Worm (Caenorhabditis elegans) whole organism, early embryonic: ENCODE results near the gene phf-34.

Experiments used
- B0310.2 ChIP-seq: sonication (generic microtip); optimal IDR thresholded peaks from 2 replicates; lab custom pipeline; 2016; ENCODE audit warnings: mild to moderate bottlenecking, missing genetic modification characterization, missing compliant biosample characterization
- F13C5.2 ChIP-seq: sonication (generic microtip); optimal IDR thresholded peaks from 2 replicates; lab custom pipeline; 2017; ENCODE audit warnings: mild to moderate bottlenecking, missing genetic modification characterization, inconsistent platforms, missing compliant biosample characterization
- aly-1 ChIP-seq: sonication (generic microtip); optimal IDR thresholded peaks from 2 replicates; lab custom pipeline; 2016; ENCODE audit warnings: missing genetic modification characterization, missing compliant biosample characterization
- ama-1 ChIP-seq: fragments of 150-350 bp; optimal IDR thresholded peaks from 2 replicates; lab custom pipeline; 2014
- ceh-13 ChIP-seq: fragments of 200-800 bp; sonication (Bioruptor generic); optimal IDR thresholded peaks from 2 replicates; lab custom pipeline; 2018; ENCODE audit warnings: mild to moderate bottlenecking, missing genetic modification characterization, missing compliant biosample characterization
- ceh-36 ChIP-seq: sonication (generic microtip); optimal IDR thresholded peaks from 2 replicates; lab custom pipeline; 2016; ENCODE audit warnings: missing genetic modification characterization, inconsistent platforms, missing compliant biosample characterization
- ets-7 ChIP-seq: sonication (generic microtip); optimal IDR thresholded peaks from 2 replicates; lab custom pipeline; 2016; ENCODE audit warnings: missing genotype, missing genetic modification characterization, missing compliant biosample characterization
- flt-1 ChIP-seq: fragments of 200-800 bp; sonication (Bioruptor generic); IDR thresholded peaks from 2 replicates; pipeline ENCODE4 v1.3.6; 2022; ENCODE audit warnings: missing genetic modification characterization, missing compliant biosample characterization
- hmbx-1 ChIP-seq: sonication (generic microtip); optimal IDR thresholded peaks from 2 replicates; lab custom pipeline; 2016; ENCODE audit warnings: mild to moderate bottlenecking, missing genetic modification characterization, missing compliant biosample characterization
- hmg-4 ChIP-seq: fragments of 200-800 bp; sonication (Bioruptor generic); optimal IDR thresholded peaks from 2 replicates; lab custom pipeline; 2018; ENCODE audit warnings: mild to moderate bottlenecking, missing genetic modification characterization, missing compliant biosample characterization
- hnd-1 ChIP-seq: sonication (generic microtip); optimal IDR thresholded peaks from 2 replicates; lab custom pipeline; 2016; ENCODE audit warnings: missing genetic modification characterization, missing compliant biosample characterization
- pes-1 ChIP-seq: fragments of 200-800 bp; sonication (Bioruptor generic); IDR thresholded peaks from 2 replicates; pipeline ENCODE4 v1.3.6; 2022; ENCODE audit warnings: missing genetic modification reagents, missing genetic modification characterization, missing compliant biosample characterization
- scrt-1 ChIP-seq: fragments of 200-800 bp; sonication (Bioruptor generic); IDR thresholded peaks from 2 replicates; pipeline ENCODE4 v1.3.6; 2022; ENCODE audit warnings: missing genetic modification characterization, missing compliant biosample characterization
- sea-1 ChIP-seq: fragments of 200-800 bp; sonication (Bioruptor generic); conservative IDR thresholded peaks from 2 replicates; pipeline ENCODE4 v1.3.6; 2022; ENCODE audit warnings: missing genetic modification characterization, missing compliant biosample characterization
- tbx-11 ChIP-seq: fragments of 200-800 bp; sonication (Bioruptor generic); IDR thresholded peaks from 2 replicates; pipeline ENCODE4 v1.3.6; 2022; ENCODE audit warnings: missing genetic modification characterization, missing compliant biosample characterization
- tbx-37 ChIP-seq: fragments of 200-800 bp; sonication (Bioruptor generic); conservative IDR thresholded peaks from 2 replicates; pipeline ENCODE4 v1.3.6; 2022; ENCODE audit warnings: missing genetic modification reagents, missing genetic modification characterization, missing compliant biosample characterization
- tra-4 ChIP-seq: sonication (generic microtip); optimal IDR thresholded peaks from 2 replicates; lab custom pipeline; 2017; ENCODE audit warnings: missing genetic modification characterization, missing compliant biosample characterization

phf-34 gene

DNA sequence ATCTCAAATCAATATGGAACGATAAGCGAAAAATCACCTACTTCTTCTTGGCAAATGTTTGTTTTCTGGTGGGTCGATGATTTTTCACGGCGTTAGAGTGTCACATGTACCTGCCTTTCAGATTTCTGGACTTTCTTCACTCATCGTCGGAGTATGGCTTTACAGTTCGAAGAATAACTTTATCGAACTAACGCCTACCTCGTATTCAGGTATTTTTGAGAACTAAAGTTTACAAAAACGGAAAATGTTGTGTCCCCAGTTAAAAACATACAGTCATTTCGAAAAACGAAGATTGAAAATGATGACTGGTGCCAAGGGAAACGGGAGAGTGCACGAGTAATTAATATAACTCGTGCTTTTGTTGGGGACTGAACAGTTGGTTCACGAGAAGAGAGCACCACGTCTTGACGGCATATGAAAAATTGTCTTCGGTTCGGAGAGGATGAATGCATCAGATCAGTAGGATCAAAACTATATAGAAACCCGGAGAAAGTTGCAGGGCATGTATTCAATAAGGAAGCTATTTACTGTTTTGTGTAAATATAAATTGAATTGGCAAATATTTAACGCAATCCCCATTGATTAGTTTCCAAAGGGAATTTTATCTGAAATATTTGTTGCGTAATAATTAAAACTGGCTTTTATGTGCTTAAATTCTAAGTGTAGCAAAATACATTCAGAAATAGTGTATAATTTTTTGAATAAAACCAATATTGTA, 34.2 kb upstream of the phf-34 start:
- TF ChIP-seq B0310.2 (tag; lab: Kevin White, UChicago): no peak
- TF ChIP-seq ceh-36: no peak
- no peak for TF ChIP-seq ets-7 (tag; lab: Kevin White, UChicago)
- TF ChIP-seq tbx-11 (GFP tag; lab: Robert Waterston, UW): no peak
- TF ChIP-seq flt-1 (GFP tag; lab: Robert Waterston, UW): no peak
- no peak for TF ChIP-seq scrt-1 (GFP tag; lab: Robert Waterston, UW)
- TF ChIP-seq hmg-4 (GFP tag; lab: Kevin White, UChicago): no peak
- TF ChIP-seq aly-1 (tag; lab: Kevin White, UChicago): no peak
- no peak for TF ChIP-seq ama-1 (lab: Kevin White, UChicago)
- no peak for TF ChIP-seq tbx-37
- no peak for TF ChIP-seq pes-1 (GFP tag; lab: Robert Waterston, UW)
- no peak for TF ChIP-seq ceh-13 (GFP tag; lab: Kevin White, UChicago)
- no peak for TF ChIP-seq tra-4 (tag; lab: Kevin White, UChicago)
- TF ChIP-seq sea-1 (GFP tag; lab: Robert Waterston, UW): no peak
- no peak for TF ChIP-seq hmbx-1 (tag; lab: Kevin White, UChicago)
- TF ChIP-seq hnd-1: no peak
- no peak for TF ChIP-seq F13C5.2 (tag; lab: Kevin White, UChicago)

DNA sequence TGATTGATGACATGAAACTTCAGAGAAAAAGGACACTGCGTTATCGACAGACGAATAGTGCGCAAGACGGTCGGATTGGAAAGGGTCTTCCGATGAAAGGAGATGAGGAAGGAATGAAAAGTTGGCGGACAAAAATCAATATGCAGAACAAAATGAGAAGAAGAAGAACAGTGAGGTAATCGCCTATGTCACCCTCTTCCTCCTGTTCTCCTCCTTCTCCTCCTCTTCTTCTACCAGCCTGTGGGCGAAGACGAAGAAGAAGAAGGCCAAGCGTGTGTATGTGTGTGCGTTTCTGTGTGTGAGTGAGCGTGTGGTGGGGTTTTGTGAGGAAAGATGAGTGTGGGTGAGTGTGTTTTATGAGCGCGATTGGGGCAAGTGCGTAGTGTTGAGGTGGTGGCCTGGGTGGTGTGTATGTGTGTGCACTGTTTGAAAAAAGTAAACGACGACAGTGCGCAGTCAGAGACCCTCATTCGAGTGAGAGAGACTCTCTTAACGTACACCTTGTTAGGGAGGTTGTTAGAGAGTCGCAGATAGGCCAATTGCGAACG, 33.0 kb upstream of the phf-34 start, which contains the start of gene tsp-21:
tsp-21 (plus strand) TSS at position 146 of the 548 bp plus-strand sequence.
- TF ChIP-seq ceh-36 (peak; percentile 45), B0310.2 (tag; lab: Kevin White, UChicago) (peak; percentile 59), pes-1 (GFP tag; lab: Robert Waterston, UW) (no peak), aly-1 (tag; lab: Kevin White, UChicago) (peak; percentile 66), hmbx-1 (tag; lab: Kevin White, UChicago) (no peak), flt-1 (GFP tag; lab: Robert Waterston, UW) (peak; percentile 5; the same call in 1 of the 2 replicates), sea-1 (GFP tag; lab: Robert Waterston, UW) (peak; percentile 19; the same call in 1 of the 2 replicates), F13C5.2 (tag; lab: Kevin White, UChicago) (peak; percentile 86), tbx-11 (GFP tag; lab: Robert Waterston, UW) (no peak), ama-1 (lab: Kevin White, UChicago) (no peak), ceh-13 (GFP tag; lab: Kevin White, UChicago) (peak; percentile 5), tra-4 (tag; lab: Kevin White, UChicago) (no peak), scrt-1 (GFP tag; lab: Robert Waterston, UW) (peak; percentile 68; the same call in 1 of the 2 replicates), tbx-37 (peak; percentile 33; the same call in 1 of the 2 replicates), ets-7 (tag; lab: Kevin White, UChicago) (peak; percentile 52), hnd-1 (no peak), hmg-4 (GFP tag; lab: Kevin White, UChicago) (peak; percentile 97)

DNA sequence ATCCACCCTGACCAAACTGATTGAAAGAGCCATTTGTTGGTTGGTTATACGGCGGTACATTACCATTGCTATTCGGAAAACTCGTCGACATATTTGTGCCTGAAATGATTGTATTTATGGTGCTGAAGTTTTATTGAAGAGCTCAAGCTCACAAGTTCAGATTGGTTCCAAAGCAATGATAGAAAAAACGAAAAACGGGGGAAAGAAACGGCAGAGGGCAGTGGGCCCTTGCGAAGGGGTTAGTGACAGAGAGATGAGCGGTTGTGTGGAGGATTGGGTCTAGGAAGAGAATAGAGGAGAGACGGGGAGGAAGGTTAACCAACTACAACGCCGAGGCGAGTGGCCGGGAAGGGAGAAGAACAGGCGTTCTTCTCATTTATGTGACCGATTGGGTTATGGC, 32.1 kb upstream of the phf-34 start, which contains the start of gene nra-3:
nra-3 (minus strand) TSS at position 101 of the 400 bp plus-strand sequence.
- TF ChIP-seq ama-1 (lab: Kevin White, UChicago) (no peak), hmg-4 (GFP tag; lab: Kevin White, UChicago) (peak; percentile 61), sea-1 (GFP tag; lab: Robert Waterston, UW) (0 out of 2 replicates have a peak, but pooled peaks have one; percentile 27), tbx-11 (GFP tag; lab: Robert Waterston, UW) (0 out of 2 replicates have a peak, but pooled peaks have one; percentile 16), ets-7 (tag; lab: Kevin White, UChicago) (no peak)

DNA sequence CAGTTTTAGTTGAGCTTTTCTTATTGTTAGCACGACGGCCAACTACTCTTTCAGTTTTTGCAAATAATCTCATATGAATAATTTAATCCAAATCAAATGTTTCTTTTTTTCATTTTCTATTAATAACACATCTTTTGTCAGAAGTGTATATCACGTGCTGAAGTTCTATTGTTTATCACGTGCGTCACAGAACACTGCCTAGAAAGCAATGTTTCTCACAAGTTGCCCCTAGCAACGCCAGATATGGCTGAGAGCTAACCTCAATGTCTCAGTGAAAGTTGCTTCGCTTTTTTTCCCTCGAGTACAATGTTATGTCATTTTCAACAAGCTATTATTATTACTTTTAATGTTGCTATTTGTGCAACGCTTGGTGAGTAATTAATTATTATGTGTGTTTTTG, 28.7 kb upstream of the phf-34 start:
- TF ChIP-seq aly-1 (tag; lab: Kevin White, UChicago): no peak
- TF ChIP-seq ceh-36: no peak
- no peak for TF ChIP-seq scrt-1 (GFP tag; lab: Robert Waterston, UW)
- TF ChIP-seq F13C5.2 (tag; lab: Kevin White, UChicago): no peak
- TF ChIP-seq hmg-4 (GFP tag; lab: Kevin White, UChicago): no peak
- no peak for TF ChIP-seq B0310.2 (tag; lab: Kevin White, UChicago)

DNA sequence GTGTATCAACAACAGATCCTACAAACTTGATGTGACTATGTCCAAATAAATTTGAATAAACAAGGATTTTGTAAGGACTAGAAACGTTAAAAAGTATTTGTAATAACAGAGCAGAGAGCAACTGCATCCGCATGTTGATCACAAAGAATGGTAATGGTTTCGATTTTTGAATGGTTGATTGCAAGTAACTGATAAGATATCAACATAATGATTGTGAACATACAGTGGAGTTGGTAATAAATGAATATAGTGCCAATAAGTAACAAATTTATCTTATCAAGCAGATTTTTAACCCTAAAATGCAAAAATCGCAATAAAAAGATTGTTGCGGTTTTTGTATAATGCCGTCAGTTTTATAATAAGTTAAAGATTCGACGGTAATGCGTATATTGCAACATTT, 25.7 kb upstream of the phf-34 start, which contains the start of gene ugt-23:
ugt-23 (minus strand) TSS at position 212 of the 400 bp plus-strand sequence.
- TF ChIP-seq ceh-36: no peak
- no peak for TF ChIP-seq hmg-4 (GFP tag; lab: Kevin White, UChicago)
- TF ChIP-seq hnd-1: no peak
- TF ChIP-seq sea-1 (GFP tag; lab: Robert Waterston, UW): no peak
- TF ChIP-seq ama-1 (lab: Kevin White, UChicago): no peak
- TF ChIP-seq ets-7 (tag; lab: Kevin White, UChicago): no peak
- TF ChIP-seq tbx-11 (GFP tag; lab: Robert Waterston, UW): no peak
- TF ChIP-seq flt-1 (GFP tag; lab: Robert Waterston, UW): no peak
- no peak for TF ChIP-seq B0310.2 (tag; lab: Kevin White, UChicago)
- TF ChIP-seq hmbx-1 (tag; lab: Kevin White, UChicago): no peak
- TF ChIP-seq tbx-37: no peak
- no peak for TF ChIP-seq F13C5.2 (tag; lab: Kevin White, UChicago)
- no peak for TF ChIP-seq scrt-1 (GFP tag; lab: Robert Waterston, UW)
- TF ChIP-seq pes-1 (GFP tag; lab: Robert Waterston, UW): no peak
- TF ChIP-seq ceh-13 (GFP tag; lab: Kevin White, UChicago): no peak
- no peak for TF ChIP-seq aly-1 (tag; lab: Kevin White, UChicago)
- TF ChIP-seq tra-4 (tag; lab: Kevin White, UChicago): no peak

DNA sequence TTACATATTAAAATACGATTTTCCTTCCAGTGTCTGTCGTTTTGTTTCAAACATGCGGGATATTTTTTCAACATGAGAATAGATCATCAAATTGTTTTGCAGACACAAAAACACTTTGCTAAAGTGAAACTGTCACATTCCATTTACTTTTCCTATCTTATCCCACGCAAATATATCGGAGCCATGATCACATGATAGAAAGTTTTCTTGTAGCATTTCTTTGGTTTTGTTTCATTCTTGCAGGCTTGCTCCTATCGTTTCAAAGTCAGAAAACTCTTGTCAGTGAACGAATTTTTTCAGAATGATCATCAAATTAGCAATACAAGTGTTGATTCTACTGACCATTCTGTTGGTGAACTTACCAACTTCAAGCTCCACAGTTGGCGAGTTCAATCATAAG, 22.0 kb upstream of the phf-34 start, which contains the start of gene C17G1.2:
C17G1.2 (plus strand) TSS at position 301 of the 400 bp plus-strand sequence.
- TF ChIP-seq hmg-4 (GFP tag; lab: Kevin White, UChicago): no peak
- TF ChIP-seq hmbx-1 (tag; lab: Kevin White, UChicago): no peak
- no peak for TF ChIP-seq tbx-11 (GFP tag; lab: Robert Waterston, UW)
- TF ChIP-seq tra-4 (tag; lab: Kevin White, UChicago): no peak
- no peak for TF ChIP-seq scrt-1 (GFP tag; lab: Robert Waterston, UW)
- TF ChIP-seq ceh-36: no peak
- no peak for TF ChIP-seq flt-1 (GFP tag; lab: Robert Waterston, UW)
- no peak for TF ChIP-seq B0310.2 (tag; lab: Kevin White, UChicago)
- TF ChIP-seq ceh-13 (GFP tag; lab: Kevin White, UChicago): no peak
- TF ChIP-seq pes-1 (GFP tag; lab: Robert Waterston, UW): no peak
- TF ChIP-seq tbx-37: no peak
- TF ChIP-seq ama-1 (lab: Kevin White, UChicago): no peak
- TF ChIP-seq sea-1 (GFP tag; lab: Robert Waterston, UW): no peak
- TF ChIP-seq hnd-1: no peak
- TF ChIP-seq ets-7 (tag; lab: Kevin White, UChicago): no peak
- TF ChIP-seq F13C5.2 (tag; lab: Kevin White, UChicago): no peak
- no peak for TF ChIP-seq aly-1 (tag; lab: Kevin White, UChicago)
